Worm (Caenorhabditis elegans) whole organism, young adult: ENCODE data around the gene C16C10.8.

Experiments used
- B0019.2 ChIP-seq: fragments of 200-800 bp; sonication (Bioruptor generic); conservative IDR thresholded peaks from 2 replicates; pipeline ENCODE4 v1.3.6; 2022; ENCODE audit warnings: missing genetic modification reagents, missing genetic modification characterization, missing compliant biosample characterization
- B0261.1 ChIP-seq: sonication (generic microtip); optimal IDR thresholded peaks from 2 replicates; lab custom pipeline; 2016; ENCODE audit warnings: mild to moderate bottlenecking, missing genetic modification characterization, moderate library complexity, missing compliant biosample characterization
- B0336.3 ChIP-seq: fragments of 200-800 bp; sonication (Bioruptor generic); IDR thresholded peaks from 2 replicates; pipeline ENCODE4 v1.3.6; 2022; ENCODE audit warnings: missing genetic modification characterization, missing compliant biosample characterization
- F23B12.7 ChIP-seq: sonication (generic microtip); optimal IDR thresholded peaks from 2 replicates; lab custom pipeline; 2017; ENCODE audit warnings: missing genetic modification characterization, mild to moderate bottlenecking, missing compliant biosample characterization, antibody characterized with exemption, moderate library complexity; ENCODE audit not compliant: insufficient read depth
- F33H1.4 ChIP-seq: fragments of 200-800 bp; sonication (Bioruptor generic); IDR thresholded peaks from 2 replicates; pipeline ENCODE4 v1.3.6; 2022; ENCODE audit warnings: missing genetic modification reagents, missing genetic modification characterization, missing compliant biosample characterization
- F52B5.7 ChIP-seq: sonication (generic microtip); optimal IDR thresholded peaks from 2 replicates; lab custom pipeline; 2016; ENCODE audit warnings: mild to moderate bottlenecking, missing genetic modification characterization, missing compliant biosample characterization
- F55B11.4 ChIP-seq: sonication (generic microtip); optimal IDR thresholded peaks from 2 replicates; lab custom pipeline; 2016; ENCODE audit warnings: missing compliant biosample characterization, missing genetic modification characterization, borderline replicate concordance; ENCODE audit not compliant: insufficient read depth
- K11D2.4 ChIP-seq: fragments of 200-800 bp; sonication (Bioruptor generic); IDR thresholded peaks from 2 replicates; pipeline ENCODE4 v1.3.6; 2022; ENCODE audit warnings: missing genetic modification reagents, missing genetic modification characterization, missing compliant biosample characterization
- K12H6.12 ChIP-seq: fragments of 200-800 bp; sonication (Bioruptor generic); optimal IDR thresholded peaks from 2 replicates; lab custom pipeline; 2018; ENCODE audit warnings: mild to moderate bottlenecking, missing genetic modification characterization, missing compliant biosample characterization
- T26A5.8 ChIP-seq: sonication (generic microtip); optimal IDR thresholded peaks from 2 replicates; lab custom pipeline; 2016; ENCODE audit warnings: missing genetic modification characterization, missing compliant biosample characterization
- Y53G8AR.9 ChIP-seq: fragments of 200-800 bp; sonication (Bioruptor generic); conservative IDR thresholded peaks from 2 replicates; pipeline ENCODE4 v1.3.6; 2022; ENCODE audit warnings: missing genetic modification reagents, missing genetic modification characterization, missing compliant biosample characterization
- akir-1 ChIP-seq: fragments of 200-800 bp; sonication (Bioruptor generic); optimal IDR thresholded peaks from 2 replicates; lab custom pipeline; 2018; ENCODE audit warnings: mild to moderate bottlenecking, missing genetic modification characterization, moderate library complexity, missing compliant biosample characterization
- aptf-3 ChIP-seq: fragments of 200-800 bp; sonication (Bioruptor generic); IDR thresholded peaks from 2 replicates; pipeline ENCODE4 v1.3.6; 2022; ENCODE audit warnings: missing genetic modification characterization, missing compliant biosample characterization
- atf-7 ChIP-seq: sonication (generic microtip); optimal IDR thresholded peaks from 2 replicates; lab custom pipeline; 2017; ENCODE audit warnings: mild to moderate bottlenecking, missing genetic modification characterization, missing compliant biosample characterization
- cebp-1 ChIP-seq, 2 experiments: fragments of 200-800 bp in 1 of 2; sonication (Bioruptor generic) in 1 of 2; sonication (generic microtip) in 1 of 2; IDR thresholded peaks in 1 of 2; optimal IDR thresholded peaks in 1 of 2; 2 replicates each; pipeline versions ENCODE4 v1.3.6 to Lab custom; 2017 to 2022; ENCODE audit warnings: missing compliant biosample characterization in 2 of 2, missing genetic modification characterization in 2 of 2, mild to moderate bottlenecking in 1 of 2, missing genetic modification reagents in 1 of 2, moderate library complexity in 1 of 2
- die-1 ChIP-seq: sonication (generic microtip); optimal IDR thresholded peaks from 2 replicates; lab custom pipeline; 2016; ENCODE audit warnings: missing genotype, mild to moderate bottlenecking, missing genetic modification characterization, missing compliant biosample characterization
- dox-1 ChIP-seq: fragments of 200-800 bp; sonication (Bioruptor generic); IDR thresholded peaks from 2 replicates; pipeline ENCODE4 v1.3.6; 2022; ENCODE audit warnings: missing genetic modification reagents, missing genetic modification characterization, missing compliant biosample characterization
- dpl-1 ChIP-seq: fragments of 150-350 bp; optimal IDR thresholded peaks from 2 replicates; lab custom pipeline; 2014; ENCODE audit warnings: missing biosample characterization, missing genetic modification reagents, missing genetic modification characterization
- efl-1 ChIP-seq: fragments of 150-350 bp; optimal IDR thresholded peaks from 2 replicates; lab custom pipeline; 2014; ENCODE audit warnings: missing biosample characterization, missing genetic modification reagents, missing genetic modification characterization
- egl-44 ChIP-seq: fragments of 200-800 bp; sonication (Bioruptor generic); IDR thresholded peaks from 2 replicates; pipeline ENCODE4 v1.3.6; 2022; ENCODE audit warnings: missing genetic modification reagents, missing genetic modification characterization, missing compliant biosample characterization
- ekl-4 ChIP-seq: fragments of 200-800 bp; sonication (Bioruptor generic); IDR thresholded peaks from 2 replicates; pipeline ENCODE4 v1.3.6; 2022; ENCODE audit warnings: missing genetic modification reagents, missing genetic modification characterization, missing compliant biosample characterization
- hlh-12 ChIP-seq: sonication (generic microtip); optimal IDR thresholded peaks from 2 replicates; lab custom pipeline; 2016; ENCODE audit warnings: missing genetic modification characterization, missing compliant biosample characterization
- hmg-1.2 ChIP-seq: fragments of 200-800 bp; sonication (Bioruptor generic); IDR thresholded peaks from 2 replicates; pipeline ENCODE4 v1.3.6; 2022; ENCODE audit warnings: missing genetic modification reagents, missing genetic modification characterization, missing compliant biosample characterization
- hmg-20 ChIP-seq: fragments of 200-800 bp; sonication (Bioruptor generic); IDR thresholded peaks from 2 replicates; pipeline ENCODE4 v1.3.6; 2022; ENCODE audit warnings: missing genetic modification reagents, missing genetic modification characterization, missing compliant biosample characterization
- hsf-1 ChIP-seq: fragments of 200-800 bp; sonication (Bioruptor generic); IDR thresholded peaks from 2 replicates; pipeline ENCODE4 v1.3.6; 2022; ENCODE audit warnings: missing genetic modification reagents, missing genetic modification characterization, missing compliant biosample characterization
- lag-1 ChIP-seq: fragments of 200-800 bp; sonication (Bioruptor generic); IDR thresholded peaks from 2 replicates; pipeline ENCODE4 v1.3.6; 2022; ENCODE audit warnings: missing genetic modification reagents, missing genetic modification characterization, missing compliant biosample characterization
- let-607 ChIP-seq, 2 experiments: fragments of 200-800 bp in 1 of 2; sonication (Bioruptor generic) in 1 of 2; sonication (generic microtip) in 1 of 2; optimal IDR thresholded peaks; 2 replicates each; lab custom pipeline; 2016 to 2018; ENCODE audit warnings: mild to moderate bottlenecking in 2 of 2, missing compliant biosample characterization in 2 of 2, missing genetic modification characterization in 2 of 2, moderate library complexity in 2 of 2, missing genotype in 1 of 2
- lin-40 ChIP-seq: sonication (generic microtip); optimal IDR thresholded peaks from 2 replicates; lab custom pipeline; 2016; ENCODE audit warnings: missing genetic modification characterization, mild to moderate bottlenecking, missing compliant biosample characterization, missing genotype, missing genetic modification reagents
- lin-54 ChIP-seq: fragments of 200-800 bp; sonication (Bioruptor generic); optimal IDR thresholded peaks from 2 replicates; lab custom pipeline; 2018; ENCODE audit warnings: mild to moderate bottlenecking, missing genetic modification characterization, missing compliant biosample characterization
- madf-10 ChIP-seq: sonication (generic microtip); optimal IDR thresholded peaks from 2 replicates; lab custom pipeline; 2016; ENCODE audit warnings: mild to moderate bottlenecking, missing genetic modification characterization, missing compliant biosample characterization
- madf-8 ChIP-seq: fragments of 200-800 bp; sonication (Bioruptor generic); conservative IDR thresholded peaks from 2 replicates; pipeline ENCODE4 v1.3.6; 2022; ENCODE audit warnings: missing genetic modification reagents, missing genetic modification characterization, missing compliant biosample characterization
- mcd-1 ChIP-seq: fragments of 200-800 bp; sonication (Bioruptor generic); IDR thresholded peaks from 2 replicates; pipeline ENCODE4 v1.3.6; 2022; ENCODE audit warnings: missing genetic modification reagents, missing genetic modification characterization, missing compliant biosample characterization
- nfya-1 ChIP-seq: sonication (generic microtip); optimal IDR thresholded peaks from 2 replicates; lab custom pipeline; 2017; ENCODE audit warnings: antibody characterized with exemption, missing compliant biosample characterization, missing genetic modification characterization, borderline replicate concordance; ENCODE audit not compliant: insufficient read depth
- nfya-2 ChIP-seq: fragments of 200-800 bp; sonication (Bioruptor generic); IDR thresholded peaks from 2 replicates; pipeline ENCODE4 v1.3.6; 2022; ENCODE audit warnings: missing genetic modification reagents, missing genetic modification characterization, missing compliant biosample characterization
- nhr-80 ChIP-seq: sonication (generic microtip); optimal IDR thresholded peaks from 2 replicates; lab custom pipeline; 2016; ENCODE audit warnings: missing genetic modification characterization, missing compliant biosample characterization
- repo-1 ChIP-seq: sonication (generic microtip); optimal IDR thresholded peaks from 2 replicates; lab custom pipeline; 2017; ENCODE audit warnings: mild to moderate bottlenecking, missing genetic modification characterization, missing compliant biosample characterization
- snpc-1.1 ChIP-seq: sonication (generic microtip); optimal IDR thresholded peaks from 2 replicates; lab custom pipeline; 2017; ENCODE audit warnings: missing genetic modification characterization, mild to moderate bottlenecking, missing compliant biosample characterization, antibody characterized with exemption, moderate library complexity, missing genotype, missing genetic modification reagents; ENCODE audit not compliant: insufficient read depth
- snpc-4 ChIP-seq, 5 experiments: fragments of 150-350 bp in 1 of 5; sonication (generic microtip) in 4 of 5; optimal IDR thresholded peaks; 2 replicates each; lab custom pipeline; 2014 to 2018; ENCODE audit warnings: missing genetic modification characterization in 5 of 5, missing biosample characterization in 3 of 5, antibody characterized with exemption in 2 of 5, mild to moderate bottlenecking in 2 of 5, missing compliant biosample characterization in 2 of 5, missing genotype in 2 of 5, moderate library complexity in 2 of 5, missing genetic modification reagents in 1 of 5
- somi-1 ChIP-seq: fragments of 200-800 bp; sonication (Bioruptor generic); optimal IDR thresholded peaks from 2 replicates; lab custom pipeline; 2018; ENCODE audit warnings: mild to moderate bottlenecking, missing genetic modification characterization, missing compliant biosample characterization
- ztf-26 ChIP-seq: sonication (generic microtip); optimal IDR thresholded peaks from 2 replicates; lab custom pipeline; 2017; ENCODE audit warnings: missing genetic modification characterization, missing compliant biosample characterization

The C16C10.8 gene

DNA sequence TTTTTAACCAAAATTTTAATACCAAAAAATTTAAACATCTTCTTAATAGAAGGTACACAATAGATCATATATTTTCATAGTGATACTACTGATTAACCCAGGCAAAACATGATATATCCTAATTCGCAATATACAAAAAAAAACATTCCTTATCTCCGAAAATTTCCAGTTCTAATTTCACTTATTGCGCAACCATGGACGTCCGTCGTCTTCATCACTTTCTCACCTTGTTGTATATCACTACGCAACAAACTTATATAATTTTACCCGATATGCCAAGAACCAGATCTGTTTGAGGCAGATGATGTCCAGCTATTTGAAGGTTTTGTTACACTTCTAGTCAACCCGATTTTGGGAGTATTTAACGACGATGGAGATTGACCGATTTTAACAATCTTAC is 23.9 kb upstream of the C16C10.8 start, which contains the start of gene R74.2:
R74.2 (plus strand) TSS at position 316 of the 400 bp plus-strand sequence.
- TF ChIP-seq B0336.3 (GFP tag; lab: Robert Waterston, UW), result no peak
- no peak for TF ChIP-seq F23B12.7
- no peak for TF ChIP-seq Y53G8AR.9
- no peak for TF ChIP-seq hmg-1.2 (GFP tag; lab: Robert Waterston, UW)
- no peak for TF ChIP-seq lag-1 (GFP tag; lab: Robert Waterston, UW)
- TF ChIP-seq efl-1 (GFP tag; lab: Kevin White, UChicago), result no peak
- TF ChIP-seq madf-8 (GFP tag; lab: Robert Waterston, UW), result no peak
- no peak for TF ChIP-seq hmg-20
- no peak for TF ChIP-seq repo-1 (tag; lab: Kevin White, UChicago)
- no peak for TF ChIP-seq lin-54
- TF ChIP-seq nfya-1, result no peak
- no peak for TF ChIP-seq F55B11.4 (tag; lab: Kevin White, UChicago)
- no peak for TF ChIP-seq snpc-1.1

DNA sequence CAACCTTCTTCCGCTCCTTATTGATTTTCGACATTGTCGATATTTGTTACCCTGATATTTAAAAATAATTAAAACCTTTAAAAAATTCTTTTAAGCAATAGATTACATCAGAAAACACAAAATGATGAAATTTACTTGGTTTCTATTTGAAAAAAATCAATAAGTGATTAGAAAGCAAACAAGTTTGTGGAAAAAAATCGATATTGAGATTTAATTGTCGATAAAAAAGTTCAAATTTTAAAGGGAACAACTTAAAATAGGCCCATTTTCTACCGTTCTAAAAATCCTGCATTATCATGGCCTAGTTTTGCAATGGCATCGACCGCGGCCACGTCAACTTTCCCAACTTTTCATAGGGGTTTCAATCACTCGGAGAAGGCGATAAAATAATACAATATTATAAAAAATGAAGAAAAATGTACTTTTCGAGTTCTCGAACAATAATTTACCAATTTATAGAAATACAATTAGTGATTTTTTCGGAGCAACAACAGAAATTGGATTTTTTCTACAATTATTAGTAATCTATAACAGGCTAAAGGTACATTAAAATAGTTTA is 22.9 kb upstream of the C16C10.8 start, which contains the start of gene lars-1:
lars-1 (minus strand) TSS at position 51 of the 559 bp plus-strand sequence.
- no peak for TF ChIP-seq B0261.1
- TF ChIP-seq nhr-80, result peak; percentile 48
- TF ChIP-seq let-607 (tag; optimal IDR thresholded peaks at IDR 0.05; lab: Kevin White, UChicago), result peak; percentile 87 to 92
- TF ChIP-seq akir-1 (GFP tag; lab: Kevin White, UChicago), result no peak
- no peak for TF ChIP-seq dpl-1 (GFP tag; lab: Kevin White, UChicago)
- TF ChIP-seq dox-1 (GFP tag; lab: Robert Waterston, UW), result no peak
- no peak for TF ChIP-seq B0019.2 (GFP tag; lab: Robert Waterston, UW)

DNA sequence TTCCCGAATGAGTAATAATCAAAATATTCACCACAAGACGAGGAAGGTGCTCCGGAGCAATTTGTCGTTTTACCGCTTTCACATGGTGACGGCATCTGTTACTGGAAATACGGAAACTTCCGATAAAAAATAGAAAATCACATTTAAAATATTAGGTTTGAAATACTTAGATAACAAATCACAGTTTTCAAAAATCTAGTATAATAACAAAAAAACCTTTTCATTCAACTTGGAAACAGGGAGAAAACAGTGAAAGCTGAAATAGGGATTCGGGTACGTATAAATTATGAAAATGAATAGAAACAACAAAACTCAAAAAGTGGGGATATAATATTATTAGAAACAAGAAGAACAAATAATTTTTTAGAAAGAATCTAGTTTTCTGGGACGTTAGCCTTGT is 17.4 kb upstream of the C16C10.8 start, which contains the start of gene C16C10.1:
C16C10.1 (minus strand) TSS at position 101 of the 400 bp plus-strand sequence.
- TF ChIP-seq hlh-12 (tag; lab: Kevin White, UChicago) (no peak), let-607 (tag; optimal IDR thresholded peaks at IDR 0.05; lab: Kevin White, UChicago) (no peak), aptf-3 (0 out of 2 replicates have a peak, but pooled peaks have one; percentile 20), K12H6.12 (tag; lab: Kevin White, UChicago) (no peak)

DNA sequence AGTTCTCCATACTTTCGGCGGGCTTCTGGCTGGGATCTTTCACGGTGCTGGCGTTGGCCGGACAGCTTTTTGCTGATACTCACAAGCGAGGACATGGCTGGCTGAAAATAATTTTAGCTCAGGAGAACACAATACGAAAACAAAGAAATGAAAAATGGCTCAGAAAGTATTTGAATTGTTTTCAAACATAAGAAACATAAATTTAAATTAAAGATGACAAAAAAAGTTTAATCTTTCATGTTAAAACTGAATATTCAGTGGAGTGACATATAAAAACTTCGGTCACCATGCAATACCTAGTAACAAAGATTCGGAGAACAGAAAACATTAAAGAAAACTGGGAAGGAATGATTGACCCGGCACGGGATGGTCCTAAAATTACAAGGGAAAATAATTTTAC is 14.6 kb upstream of the C16C10.8 start, which contains the start of gene C16C10.2:
C16C10.2 (minus strand) TSS at position 101 of the 400 bp plus-strand sequence.
- TF ChIP-seq ekl-4 (GFP tag; lab: Robert Waterston, UW) (no peak), hsf-1 (GFP tag; lab: Robert Waterston, UW) (0 out of 2 replicates have a peak, but pooled peaks have one; percentile 27)

DNA sequence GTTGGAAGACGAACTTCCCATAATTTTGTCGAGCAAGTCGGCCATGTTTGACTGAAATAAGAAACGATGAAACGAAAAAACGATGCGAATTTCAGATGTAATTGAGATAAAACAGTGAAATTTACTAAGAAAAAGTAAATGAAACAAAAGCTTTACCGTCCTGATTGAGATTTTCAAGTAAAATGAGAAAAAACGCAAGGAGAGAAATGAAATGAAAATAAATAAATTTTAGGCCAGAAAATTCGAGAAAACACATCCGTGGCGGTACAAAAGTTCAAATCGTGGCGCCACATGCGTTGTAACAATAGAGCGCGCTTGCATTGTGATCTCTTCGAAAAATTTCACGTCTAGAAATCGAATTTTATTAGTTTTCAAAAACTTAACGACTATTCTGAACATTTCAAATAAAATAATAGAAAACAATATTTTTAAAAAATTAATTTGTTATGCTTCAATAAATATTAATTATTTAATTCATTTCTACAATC is 12.2 kb upstream of the C16C10.8 start, which contains the start of the genes hrde-1 and C16C10.13:
hrde-1 (minus strand) TSS at position 51 of the 488 bp plus-strand sequence.
C16C10.13 (plus strand) TSS at position 332 of the 488 bp plus-strand sequence.
- TF ChIP-seq mcd-1 (GFP tag; lab: Robert Waterston, UW) (peak; percentile 89), hmg-1.2 (GFP tag; lab: Robert Waterston, UW) (peak; percentile 23; the same call in 1 of the 2 replicates), lin-40 (tag; lab: Kevin White, UChicago) (no peak), atf-7 (tag; lab: Kevin White, UChicago) (no peak), F52B5.7 (tag; lab: Kevin White, UChicago) (no peak), die-1 (tag; lab: Kevin White, UChicago) (no peak), F33H1.4 (GFP tag; lab: Robert Waterston, UW) (peak; percentile 78), cebp-1 (GFP tag; IDR thresholded peaks at IDR 0.05; lab: Robert Waterston, UW) (no peak), cebp-1 (tag; optimal IDR thresholded peaks at IDR 0.05; lab: Kevin White, UChicago) (no peak), egl-44 (no peak), nfya-2 (GFP tag; lab: Robert Waterston, UW) (no peak), madf-10 (tag; lab: Kevin White, UChicago) (no peak), dox-1 (GFP tag; lab: Robert Waterston, UW) (peak; percentile 78), K11D2.4 (GFP tag; lab: Robert Waterston, UW) (no peak), T26A5.8 (tag; lab: Kevin White, UChicago) (no peak), ztf-26 (tag; lab: Kevin White, UChicago) (no peak), somi-1 (no peak), snpc-4 (GFP tag; optimal IDR thresholded peaks at IDR 0.05; lab: Kevin White, UChicago) (no peak), snpc-4 (tag; optimal IDR thresholded peaks at IDR 0.05; lab: Kevin White, UChicago) (peak in 1 of 4 experiments; percentile 56), hsf-1 (GFP tag; lab: Robert Waterston, UW) (peak; percentile 99)
